Worm (Caenorhabditis elegans): ENCODE data around the gene moc-3.
"Not testable (repeated sequence)": the region's sequence is repeated elsewhere in the genome, so short reads cannot be mapped to it uniquely, and the experiment has no call there.

The moc-3 gene

ce11 chrIV:8122349-8122748 lies 8.0 kb upstream of the moc-3 start, which contains the start of gene erp-44.3:
Gene erp-44.3 (plus strand): TSS chrIV:8122649.
- TF ChIP-seq odd-2 (tag; optimal IDR thresholded peaks at IDR 0.05); lim-6 (tag; optimal IDR thresholded peaks at IDR 0.05); ceh-45 (GFP tag; IDR thresholded peaks at IDR 0.05): not testable (repeated sequence)

ce11 chrIV:8126902-8127301 lies 3.5 kb upstream of the moc-3 start, which contains the start of gene ceph-41:
Gene ceph-41 (plus strand): TSS chrIV:8127202.
- no peak for TF ChIP-seq tbx-7 (tag; optimal IDR thresholded peaks at IDR 0.05)
- TF ChIP-seq gmeb-2 (tag; optimal IDR thresholded peaks at IDR 0.05) = no peak
- TF ChIP-seq sdc-2 (tag; optimal IDR thresholded peaks at IDR 0.05) = no peak
- no peak for TF ChIP-seq ceh-48 (tag; optimal IDR thresholded peaks at IDR 0.05)
- no peak for TF ChIP-seq ref-2 (tag; optimal IDR thresholded peaks at IDR 0.05)
- no peak for TF ChIP-seq F13H6.1 (tag; optimal IDR thresholded peaks at IDR 0.05)
- TF ChIP-seq fkh-6 (tag; optimal IDR thresholded peaks at IDR 0.05) = no peak
- TF ChIP-seq K09A11.1 (tag; optimal IDR thresholded peaks at IDR 0.05; ENCODE audit: insufficient read depth) = no peak
- no peak for TF ChIP-seq rnt-1 (tag; optimal IDR thresholded peaks at IDR 0.05)
- TF ChIP-seq hlh-8 (tag; optimal IDR thresholded peaks at IDR 0.05) = no peak
- no peak for TF ChIP-seq nhr-11 (tag; optimal IDR thresholded peaks at IDR 0.05)
- no peak for TF ChIP-seq elt-2 (tag; optimal IDR thresholded peaks at IDR 0.05)
- TF ChIP-seq ceh-14 (tag; optimal IDR thresholded peaks at IDR 0.05) = no peak
- no peak for TF ChIP-seq fax-1 (tag; optimal IDR thresholded peaks at IDR 0.05)
- TF ChIP-seq C38D4.7 (GFP tag; optimal IDR thresholded peaks at IDR 0.05) = no peak
- TF ChIP-seq eyg-1 (tag; optimal IDR thresholded peaks at IDR 0.05) = no peak
- TF ChIP-seq npax-4 (tag; optimal IDR thresholded peaks at IDR 0.05) = no peak
- no peak for TF ChIP-seq unc-3 (GFP tag; conservative IDR thresholded peaks at IDR 0.05)
- no peak for TF ChIP-seq unc-3 (tag; optimal IDR thresholded peaks at IDR 0.05)
- TF ChIP-seq madf-2 (tag; optimal IDR thresholded peaks at IDR 0.05) = no peak

- TF ChIP-seq fkh-6 (tag; optimal IDR thresholded peaks at IDR 0.05) = no peak
- TF ChIP-seq ceh-45 (GFP tag; IDR thresholded peaks at IDR 0.05) = no peak
- TF ChIP-seq Y22D7AL.16 (tag; optimal IDR thresholded peaks at IDR 0.05) = no peak
- TF ChIP-seq ceh-2 (tag; optimal IDR thresholded peaks at IDR 0.05) = no peak
- TF ChIP-seq F13H6.1 (tag; optimal IDR thresholded peaks at IDR 0.05) = no peak
- TF ChIP-seq K09A11.1 (tag; optimal IDR thresholded peaks at IDR 0.05; ENCODE audit: insufficient read depth) = no peak
- no peak for TF ChIP-seq pat-9 (tag; optimal IDR thresholded peaks at IDR 0.05)
- no peak for TF ChIP-seq ttx-3 (tag; optimal IDR thresholded peaks at IDR 0.05)
- no peak for TF ChIP-seq pha-4 (tag; optimal IDR thresholded peaks at IDR 0.05)
- no peak for TF ChIP-seq tbx-7 (tag; optimal IDR thresholded peaks at IDR 0.05)
- no peak for TF ChIP-seq madf-2 (tag; optimal IDR thresholded peaks at IDR 0.05)
- no peak for TF ChIP-seq pax-1 (tag; optimal IDR thresholded peaks at IDR 0.05)
- TF ChIP-seq gmeb-2 (tag; optimal IDR thresholded peaks at IDR 0.05) = no peak
- TF ChIP-seq ztf-16 (tag; optimal IDR thresholded peaks at IDR 0.05) = no peak
- TF ChIP-seq ceh-30 (tag; optimal IDR thresholded peaks at IDR 0.05) = no peak
Measured at ce11 chrIV:8127430-8127829, 2.9 kb upstream of the moc-3 start.

ce11 chrIV:8133536-8133935 lies 3.2 kb downstream of the moc-3 start, which contains the start of gene sph-1:
Gene sph-1 (minus strand): TSS chrIV:8133558.
- TF ChIP-seq mec-3 (tag; optimal IDR thresholded peaks at IDR 0.05; ENCODE audit: borderline replicate concordance) (no peak), rnt-1 (tag; optimal IDR thresholded peaks at IDR 0.05) (no peak), elt-4 (tag; optimal IDR thresholded peaks at IDR 0.05) (no peak), elt-2 (tag; optimal IDR thresholded peaks at IDR 0.05) (peak; percentile 58), pros-1 (tag; optimal IDR thresholded peaks at IDR 0.05) (no peak), pax-1 (tag; optimal IDR thresholded peaks at IDR 0.05) (peak; percentile 74), dve-1 (tag; optimal IDR thresholded peaks at IDR 0.05) (peak; percentile 31), unc-55 (GFP tag; optimal IDR thresholded peaks at IDR 0.05) (no peak)
